Worm (Caenorhabditis elegans): ENCODE results near the gene dli-1.

ce11 chrIV:13077694-13078093, 20.9 kb downstream of the dli-1 start:
- TF ChIP-seq pag-3 (tag; optimal IDR thresholded peaks at IDR 0.05; ENCODE audit: borderline replicate concordance): no peak
- no peak for TF ChIP-seq ets-4 (tag; optimal IDR thresholded peaks at IDR 0.05)
- TF ChIP-seq ceh-48 (tag; optimal IDR thresholded peaks at IDR 0.05): no peak
- no peak for TF ChIP-seq lin-11 (tag; optimal IDR thresholded peaks at IDR 0.05)
- TF ChIP-seq pqm-1 (tag; optimal IDR thresholded peaks at IDR 0.05): no peak

Measured in whole organism, late embryonic.